Fruit fly (Drosophila melanogaster): ENCODE measurements around the gene Mpp6.

Mpp6 gene

DNA sequence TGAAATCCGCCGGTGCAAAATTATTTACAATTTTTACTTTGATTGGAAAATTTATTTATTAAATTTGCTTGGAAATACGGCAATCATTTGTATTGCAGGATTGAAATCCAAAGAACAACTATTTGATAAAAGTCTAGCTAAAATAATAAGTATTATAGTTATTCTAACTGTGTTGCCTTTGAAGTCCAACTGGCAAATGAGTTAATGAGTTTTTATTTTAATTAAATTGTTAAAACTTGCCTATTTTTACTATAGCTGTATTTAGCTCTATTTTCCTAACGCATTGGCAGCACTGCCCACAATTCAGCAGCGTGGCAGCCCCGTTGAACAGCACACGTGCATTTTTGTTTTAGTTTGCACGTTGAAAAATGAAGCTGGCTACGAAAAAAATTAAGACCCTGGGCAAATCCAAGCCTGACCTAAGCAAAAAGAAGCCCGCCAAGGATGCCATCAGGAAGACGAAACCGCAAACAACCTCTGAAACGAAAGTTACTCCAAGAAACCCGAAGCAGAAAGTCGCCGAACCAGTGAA, 7.3 kb downstream of the Mpp6 start, which contains the start of gene Noc2 (continued):
- peak; percentile 21 for TF ChIP-seq CHES-1-like (GFP tag; optimal IDR thresholded peaks at IDR 0.05)
- TF ChIP-seq chif (GFP tag; optimal IDR thresholded peaks at IDR 0.05), result peak in 1 of 2 experiments; percentile 17
- TF ChIP-seq CG1647 (GFP tag; optimal IDR thresholded peaks at IDR 0.05), result peak; percentile 25
- TF ChIP-seq CG7357 (GFP tag; IDR thresholded peaks at IDR 0.05), result no peak
- peak; percentile 64 for TF ChIP-seq sisA (GFP tag; IDR thresholded peaks at IDR 0.05)
- no peak for TF ChIP-seq Opbp (GFP tag; IDR thresholded peaks at IDR 0.05; ENCODE audit: partially characterized antibody)
- TF ChIP-seq zen2 (GFP tag; IDR thresholded peaks at IDR 0.05; ENCODE audit: partially characterized antibody), result no peak
- TF ChIP-seq Awh (GFP tag; IDR thresholded peaks at IDR 0.05), result no peak
- TF ChIP-seq her (GFP tag; optimal IDR thresholded peaks at IDR 0.05), result no peak
- peak; percentile 47; the same call in 2 of the 3 replicates for TF ChIP-seq jigr1 (GFP tag; IDR thresholded peaks at IDR 0.05)
- peak; percentile 64 for TF ChIP-seq Meics (GFP tag; optimal IDR thresholded peaks at IDR 0.05)
- TF ChIP-seq CG4282 (GFP tag; optimal IDR thresholded peaks at IDR 0.05), result no peak
- no peak for TF ChIP-seq knrl (GFP tag; IDR thresholded peaks at IDR 0.05; ENCODE audit: partially characterized antibody)
- no peak for TF ChIP-seq Asciz (GFP tag; optimal IDR thresholded peaks at IDR 0.05)
- peak; percentile 18 for TF ChIP-seq maf-S (GFP tag; optimal IDR thresholded peaks at IDR 0.05)
- peak; percentile 84 for TF ChIP-seq Med (GFP tag)
- TF ChIP-seq yki (optimal IDR thresholded peaks at IDR 0.05), result no peak
- 0 out of 2 replicates have a peak, but pooled peaks have one; percentile 39 for TF ChIP-seq CG11696 (GFP tag; IDR thresholded peaks at IDR 0.05)
- TF ChIP-seq zfh2 (GFP tag; optimal IDR thresholded peaks at IDR 0.05), result peak; percentile 48
- no peak for TF ChIP-seq Lim3 (GFP tag; IDR thresholded peaks at IDR 0.05)
- TF ChIP-seq CG1529 (GFP tag; optimal IDR thresholded peaks at IDR 0.05), result no peak
- TF ChIP-seq CG2199 (GFP tag; IDR thresholded peaks at IDR 0.05), result no peak
- peak; percentile 60 for TF ChIP-seq CoRest (tag; optimal IDR thresholded peaks at IDR 0.05)
- TF ChIP-seq CG1024 (GFP tag; IDR thresholded peaks at IDR 0.05), result peak; percentile 60
- TF ChIP-seq CG30431 (GFP tag; optimal IDR thresholded peaks at IDR 0.05), result no peak
- TF ChIP-seq ci (GFP tag; IDR thresholded peaks at IDR 0.05), result 0 out of 3 replicates have a peak, but pooled peaks have one; percentile 40
- no peak for TF ChIP-seq repo (GFP tag; optimal IDR thresholded peaks at IDR 0.05)
- no peak for TF ChIP-seq CG5180 (GFP tag; optimal IDR thresholded peaks at IDR 0.05)
- TF ChIP-seq CG10543 (GFP tag; optimal IDR thresholded peaks at IDR 0.05), result peak; percentile 45
- TF ChIP-seq CG14965 (GFP tag; optimal IDR thresholded peaks at IDR 0.05; ENCODE audit: borderline replicate concordance), result no peak
- no peak for TF ChIP-seq CG12104 (GFP tag; optimal IDR thresholded peaks at IDR 0.05)
- TF ChIP-seq E2f1 (GFP tag; IDR thresholded peaks at IDR 0.05), result peak; percentile 51
- no peak for TF ChIP-seq CG12299 (tag; optimal IDR thresholded peaks at IDR 0.05)
- TF ChIP-seq CG13123 (GFP tag; optimal IDR thresholded peaks at IDR 0.05), result no peak
- no peak; the same call in 1 of the 2 replicates for TF ChIP-seq Gsc (GFP tag; IDR thresholded peaks at IDR 0.05)
- peak; percentile 43 for TF ChIP-seq Hsf (GFP tag; optimal IDR thresholded peaks at IDR 0.05)
- TF ChIP-seq CG10209 (GFP tag; optimal IDR thresholded peaks at IDR 0.05), result peak; percentile 27
- peak; percentile 42 for TF ChIP-seq Camta (GFP tag; optimal IDR thresholded peaks at IDR 0.05)
- peak; percentile 16 for TF ChIP-seq CG8944 (GFP tag; optimal IDR thresholded peaks at IDR 0.05)
- TF ChIP-seq CG11398 (GFP tag; optimal IDR thresholded peaks at IDR 0.05), result no peak
- TF ChIP-seq CG6683 (GFP tag; optimal IDR thresholded peaks at IDR 0.05), result no peak
- TF ChIP-seq salm (tag; optimal IDR thresholded peaks at IDR 0.05), result no peak
- peak; percentile 62; the same call in 2 of the 3 replicates for TF ChIP-seq H15 (GFP tag; IDR thresholded peaks at IDR 0.05)
- TF ChIP-seq lov (optimal IDR thresholded peaks at IDR 0.05), result no peak
- no peak for TF ChIP-seq lov (GFP tag; IDR thresholded peaks at IDR 0.05)
- no peak for TF ChIP-seq abd-A (tag; optimal IDR thresholded peaks at IDR 0.05)
- peak; percentile 65 for TF ChIP-seq CG16779 (GFP tag; IDR thresholded peaks at IDR 0.05)
- no peak for TF ChIP-seq trh (GFP tag; optimal IDR thresholded peaks at IDR 0.05)
- peak; percentile 74 for TF ChIP-seq CG17361 (GFP tag; IDR thresholded peaks at IDR 0.05)
- TF ChIP-seq slbo (GFP tag; IDR thresholded peaks at IDR 0.05), result peak; percentile 79
- no peak for TF ChIP-seq tx (GFP tag; optimal IDR thresholded peaks at IDR 0.05)
- no peak for TF ChIP-seq pita (GFP tag; optimal IDR thresholded peaks at IDR 0.05)
